Fruit fly (Drosophila melanogaster): ENCODE measurements around the gene CG6283.

Gene CG6283

dm6 chr3R:27021278-27021677, at the start of gene CG6283:
Gene CG6283, minus strand, starts transcription at chr3R:27021378.
- TF ChIP-seq Myc (optimal IDR thresholded peaks at IDR 0.05), result no peak

dm6 chr3R:27069810-27070625, 48.8 kb upstream of the CG6283 start, which contains the start of gene spz:
Gene spz, minus strand, starts transcription at chr3R:27070070.
- TF ChIP-seq Myc (optimal IDR thresholded peaks at IDR 0.05), result no peak
- TF ChIP-seq insv (optimal IDR thresholded peaks at IDR 0.05), result no peak
- no peak for TF ChIP-seq Sin3A (optimal IDR thresholded peaks at IDR 0.05)
- no peak for TF ChIP-seq ttk (optimal IDR thresholded peaks at IDR 0.05)
- TF ChIP-seq psq (optimal IDR thresholded peaks at IDR 0.05), result no peak

DNA sequence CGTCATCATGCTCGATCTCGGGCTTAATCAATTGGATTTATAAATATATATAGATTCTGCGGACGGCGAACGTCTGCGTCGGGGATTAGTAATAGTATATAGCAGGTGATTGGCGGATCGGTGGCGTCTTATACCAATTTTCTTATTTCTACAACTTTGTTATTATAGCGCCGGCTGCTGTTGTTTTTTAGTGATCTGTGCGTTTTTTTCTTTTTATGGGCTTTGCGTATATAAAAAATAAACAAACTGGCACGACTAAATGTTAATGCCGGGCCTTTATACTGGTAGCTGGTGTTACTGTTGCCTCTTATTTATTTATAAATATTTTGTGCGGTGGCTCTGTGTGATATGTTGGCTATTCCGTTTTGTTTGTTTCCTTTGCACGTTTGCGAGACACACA, 48.0 kb upstream of the CG6283 start:
- TF ChIP-seq Myc (optimal IDR thresholded peaks at IDR 0.05) (no peak), ttk (optimal IDR thresholded peaks at IDR 0.05) (no peak), Sin3A (optimal IDR thresholded peaks at IDR 0.05) (no peak), psq (optimal IDR thresholded peaks at IDR 0.05) (no peak), h (optimal IDR thresholded peaks at IDR 0.05) (no peak), insv (optimal IDR thresholded peaks at IDR 0.05) (no peak)

DNA sequence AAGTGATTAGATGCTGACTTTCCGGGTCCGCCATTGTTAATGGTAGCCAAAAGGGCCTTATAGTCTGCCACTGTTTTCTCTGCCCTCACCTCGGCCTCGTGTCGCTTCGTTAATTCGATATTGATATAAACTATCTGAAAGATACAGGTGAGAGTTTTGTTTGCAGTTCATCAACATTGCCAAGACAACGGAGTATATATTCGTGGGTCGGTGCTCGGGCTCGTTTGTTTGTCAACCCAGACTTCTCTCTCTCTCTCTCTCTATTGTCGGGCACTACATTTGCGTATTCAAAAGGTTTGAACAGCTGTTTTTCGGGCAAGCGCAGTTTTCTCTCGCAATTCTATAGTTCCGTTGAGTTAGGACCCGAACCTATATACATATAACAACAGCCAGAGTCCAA, 46.2 kb upstream of the CG6283 start:
- TF ChIP-seq insv (optimal IDR thresholded peaks at IDR 0.05) (no peak), psq (optimal IDR thresholded peaks at IDR 0.05) (no peak), ttk (optimal IDR thresholded peaks at IDR 0.05) (no peak), Sin3A (optimal IDR thresholded peaks at IDR 0.05) (no peak), h (optimal IDR thresholded peaks at IDR 0.05) (no peak)

dm6 chr3R:27065136-27065535, 44.0 kb upstream of the CG6283 start, which contains the start of gene CG43935:
Gene CG43935, plus strand, starts transcription at chr3R:27065436.
- no peak for TF ChIP-seq ttk (optimal IDR thresholded peaks at IDR 0.05)

DNA sequence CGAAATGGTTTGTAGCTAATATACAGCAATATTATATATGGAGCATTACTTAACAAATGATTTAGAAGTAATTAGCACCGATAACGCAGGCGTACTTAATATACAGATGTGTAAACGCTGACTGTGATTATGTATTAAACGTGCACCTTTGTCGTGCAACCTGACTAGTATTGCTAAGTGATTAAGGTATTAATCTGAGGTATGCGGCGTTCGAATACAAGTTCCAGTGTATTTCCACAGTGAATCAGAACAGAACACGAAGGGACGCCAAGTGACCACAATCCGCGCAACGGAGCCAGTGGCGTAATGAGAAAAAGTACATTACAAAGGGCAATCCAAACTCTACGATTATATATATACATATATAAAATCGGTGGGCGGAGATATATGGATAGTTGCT, 42.9 kb upstream of the CG6283 start, which contains the start of gene Nep5:
TSS of gene Nep5 (minus strand) at position 101 of the 400 bp plus-strand sequence.
- TF ChIP-seq h (optimal IDR thresholded peaks at IDR 0.05) (no peak), insv (optimal IDR thresholded peaks at IDR 0.05) (no peak), ttk (optimal IDR thresholded peaks at IDR 0.05) (no peak), psq (optimal IDR thresholded peaks at IDR 0.05) (no peak), Sin3A (optimal IDR thresholded peaks at IDR 0.05) (no peak), Myc (optimal IDR thresholded peaks at IDR 0.05) (no peak)

DNA sequence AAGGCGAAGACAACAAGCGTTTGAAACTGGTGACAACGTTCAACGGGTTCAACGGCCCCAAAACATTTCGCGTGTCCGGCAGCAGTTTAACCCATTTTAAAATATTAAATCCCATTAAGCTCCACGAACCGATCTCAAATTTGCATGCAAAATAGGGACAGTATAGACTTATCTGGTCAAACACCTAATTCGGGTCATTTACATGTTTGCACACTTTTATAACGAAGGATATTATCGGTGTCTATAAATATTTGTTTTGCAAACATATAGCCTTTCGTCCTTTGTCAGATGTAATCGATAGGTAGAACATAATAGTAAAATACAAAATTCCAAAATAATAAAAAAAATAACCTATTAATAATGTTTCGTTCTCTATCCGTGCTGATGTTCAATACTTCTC, 40.7 kb upstream of the CG6283 start, which contains the start of gene CG34292:
TSS of gene CG34292 (plus strand) at position 301 of the 400 bp plus-strand sequence.
- TF ChIP-seq h (optimal IDR thresholded peaks at IDR 0.05) (no peak), ttk (optimal IDR thresholded peaks at IDR 0.05) (no peak), psq (optimal IDR thresholded peaks at IDR 0.05) (no peak), Myc (optimal IDR thresholded peaks at IDR 0.05) (no peak), Sin3A (optimal IDR thresholded peaks at IDR 0.05) (no peak), insv (optimal IDR thresholded peaks at IDR 0.05) (no peak)

- TF ChIP-seq insv (optimal IDR thresholded peaks at IDR 0.05) (no peak), Myc (optimal IDR thresholded peaks at IDR 0.05) (no peak), ttk (optimal IDR thresholded peaks at IDR 0.05) (no peak), h (optimal IDR thresholded peaks at IDR 0.05) (no peak), psq (optimal IDR thresholded peaks at IDR 0.05) (no peak), Sin3A (optimal IDR thresholded peaks at IDR 0.05) (no peak)
Measured at dm6 chr3R:27056152-27056551, 35.0 kb upstream of the CG6283 start.

dm6 chr3R:27049549-27049948, 28.4 kb upstream of the CG6283 start:
- no peak for TF ChIP-seq Myc (optimal IDR thresholded peaks at IDR 0.05)
- no peak for TF ChIP-seq Sin3A (optimal IDR thresholded peaks at IDR 0.05)
- no peak for TF ChIP-seq h (optimal IDR thresholded peaks at IDR 0.05)
- TF ChIP-seq psq (optimal IDR thresholded peaks at IDR 0.05), result no peak
- TF ChIP-seq ttk (optimal IDR thresholded peaks at IDR 0.05), result no peak
- TF ChIP-seq insv (optimal IDR thresholded peaks at IDR 0.05), result no peak

DNA sequence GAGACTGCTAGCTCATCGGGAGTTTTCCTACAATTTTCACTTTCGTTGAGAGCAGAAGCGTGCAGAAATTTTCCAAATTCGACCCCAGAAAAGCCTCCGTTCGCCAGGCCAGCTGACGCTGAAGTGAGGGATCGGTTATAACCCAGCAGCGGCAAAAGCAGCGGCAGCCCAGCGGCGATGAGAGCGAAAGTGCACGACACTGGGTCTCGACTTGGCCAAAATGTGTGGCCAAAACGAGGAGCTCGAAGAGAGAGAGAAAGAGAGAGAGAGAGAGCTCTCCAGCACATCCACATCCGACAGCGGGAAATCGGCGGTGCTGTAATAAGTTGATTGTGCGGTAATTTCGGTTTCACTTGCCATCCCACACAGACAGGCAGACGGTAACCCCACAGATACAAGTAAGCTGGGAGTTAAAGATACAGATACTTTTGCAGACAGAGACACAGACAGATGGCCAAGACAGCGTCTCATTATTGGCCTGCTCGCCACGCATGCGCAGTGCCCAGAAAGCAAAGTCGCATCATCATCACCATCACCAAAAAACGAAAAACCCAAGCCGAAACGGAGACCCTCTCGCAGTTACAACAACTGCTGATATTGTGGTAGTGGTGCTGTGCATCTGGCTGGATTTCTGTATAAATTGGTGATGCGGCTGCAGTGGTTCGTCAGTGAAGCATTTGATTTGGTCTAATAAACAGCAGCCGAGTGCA, 27.5 kb upstream of the CG6283 start, which contains the start of gene TwdlT:
TSS of gene TwdlT (plus strand) at position 660 of the 710 bp plus-strand sequence.
- TF ChIP-seq insv (optimal IDR thresholded peaks at IDR 0.05) (no peak), Sin3A (optimal IDR thresholded peaks at IDR 0.05) (no peak), psq (optimal IDR thresholded peaks at IDR 0.05) (no peak), h (optimal IDR thresholded peaks at IDR 0.05) (no peak), ttk (optimal IDR thresholded peaks at IDR 0.05) (no peak), Myc (optimal IDR thresholded peaks at IDR 0.05) (no peak)

- TF ChIP-seq Sin3A (optimal IDR thresholded peaks at IDR 0.05) (no peak), psq (optimal IDR thresholded peaks at IDR 0.05) (no peak), h (optimal IDR thresholded peaks at IDR 0.05) (no peak), Myc (optimal IDR thresholded peaks at IDR 0.05) (no peak), insv (optimal IDR thresholded peaks at IDR 0.05) (no peak), ttk (optimal IDR thresholded peaks at IDR 0.05) (no peak)
Measured at dm6 chr3R:27040044-27040443, 18.9 kb upstream of the CG6283 start.

DNA sequence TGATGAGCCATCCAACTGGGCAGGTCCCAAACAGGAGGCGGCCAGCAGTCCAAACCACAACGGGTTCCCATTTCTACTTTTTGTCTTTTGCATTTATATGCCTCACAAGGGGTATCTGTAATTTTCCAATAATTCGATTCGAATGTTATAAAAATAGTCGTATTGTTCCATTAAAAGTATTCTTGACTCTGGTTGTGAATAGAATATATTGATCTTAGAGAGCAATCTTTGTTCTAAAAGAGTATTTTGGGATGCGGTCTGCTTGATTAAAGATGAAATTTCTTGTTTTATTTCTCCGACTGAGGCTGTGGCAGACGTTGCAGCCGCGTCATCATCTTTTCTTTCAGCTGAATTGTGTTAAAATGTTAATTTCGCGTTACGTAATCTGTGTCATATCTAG, 12.8 kb upstream of the CG6283 start:
- TF ChIP-seq psq (optimal IDR thresholded peaks at IDR 0.05) (no peak), insv (optimal IDR thresholded peaks at IDR 0.05) (no peak), Sin3A (optimal IDR thresholded peaks at IDR 0.05) (no peak), h (optimal IDR thresholded peaks at IDR 0.05) (no peak), Myc (optimal IDR thresholded peaks at IDR 0.05) (no peak), ttk (optimal IDR thresholded peaks at IDR 0.05) (no peak)

Data from Kc167 (cell line).